Fruit fly (Drosophila melanogaster) ovary, adult (tissue): ENCODE measurements around the gene CG4565.
A peak's percentile ranks its signal among the peaks of the same experiment; 100 is the strongest.

Source experiments
- CG17801 ChIP-seq: fragments of 200-800 bp; optimal IDR thresholded peaks from 2 replicates; lab custom pipeline; 2019; ENCODE audit warnings: missing biosample characterization, mild to moderate bottlenecking, missing genetic modification characterization, moderate library complexity; ENCODE audit not compliant: partially characterized antibody

CG4565 gene

DNA sequence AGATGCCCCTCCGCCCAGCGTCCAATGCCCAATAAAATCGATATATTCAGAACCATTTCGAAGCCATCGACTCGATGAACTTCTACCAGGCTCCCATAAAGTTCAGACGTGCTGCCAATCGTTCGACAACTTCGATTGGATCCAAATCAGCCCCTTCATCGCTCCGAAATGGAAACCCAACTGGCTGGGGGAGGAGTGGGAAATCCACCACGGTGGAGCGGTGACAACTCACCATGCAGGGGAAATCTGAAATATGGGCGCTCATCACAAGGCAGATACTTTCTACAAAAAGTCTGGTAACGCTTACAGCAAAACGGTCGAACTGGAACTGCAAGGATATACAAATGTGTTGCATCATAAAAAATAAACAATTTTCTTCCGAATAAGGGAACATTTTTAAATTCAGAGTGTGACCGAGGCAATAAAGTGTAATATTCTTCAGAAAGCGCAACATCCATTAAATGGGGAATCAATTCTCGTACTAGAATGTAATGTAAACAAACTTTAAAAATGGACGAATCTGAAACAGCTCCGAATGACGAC, at the start of gene CG4565:
TSS of gene CG4565 (plus strand) at position 493 of the 543 bp plus-strand sequence.
- no peak for TF ChIP-seq CG17801 (GFP tag; lab: Kevin White, UChicago)

DNA sequence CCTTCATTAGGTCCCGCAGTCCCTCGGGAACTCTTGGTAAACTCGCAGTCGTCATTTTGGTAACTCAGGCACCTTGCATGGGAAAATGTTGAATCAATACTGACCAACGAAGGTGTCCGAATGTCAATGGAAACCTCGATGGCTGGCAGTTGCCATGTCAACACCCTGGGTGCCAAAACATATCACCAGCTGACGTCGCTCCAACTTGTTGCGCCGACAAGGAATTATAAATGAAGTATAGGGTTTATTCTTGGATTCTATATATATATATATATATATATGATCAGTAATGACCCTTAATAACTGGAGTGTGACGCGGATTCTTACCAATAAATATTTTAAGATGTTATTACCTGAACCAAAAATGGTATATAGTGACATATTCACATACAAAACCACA, 48.7 kb upstream of the CG4565 start, which contains the start of gene CG14692:
TSS of gene CG14692 (minus strand) at position 101 of the 400 bp plus-strand sequence.
- TF ChIP-seq CG17801 (GFP tag; lab: Kevin White, UChicago): no peak

DNA sequence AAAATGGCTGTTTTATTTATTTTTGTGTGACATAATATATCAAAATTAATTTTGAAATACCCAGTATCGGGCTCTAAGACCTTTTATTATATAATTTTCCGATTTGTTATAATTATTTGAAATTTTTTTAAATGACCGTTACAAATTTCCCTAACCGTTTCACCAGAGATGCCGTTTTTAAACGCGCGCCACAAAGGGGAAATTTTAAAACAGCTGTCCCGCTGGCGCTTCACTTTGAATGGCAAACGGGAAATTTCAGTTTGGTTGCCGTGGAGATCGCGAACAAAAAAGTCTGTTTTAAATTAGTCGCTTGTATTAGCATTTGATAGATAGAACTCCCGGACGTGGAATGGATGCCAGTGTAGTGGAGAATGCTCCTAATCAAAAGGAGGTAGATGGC, 37.5 kb upstream of the CG4565 start, which contains the start of the genes CG14693 and TTLL15:
TSS of gene CG14693 (minus strand) at position 16 of the 400 bp plus-strand sequence.
TSS of gene TTLL15 (plus strand) at position 257 of the 400 bp plus-strand sequence.
- TF ChIP-seq CG17801 (GFP tag; lab: Kevin White, UChicago): no peak

DNA sequence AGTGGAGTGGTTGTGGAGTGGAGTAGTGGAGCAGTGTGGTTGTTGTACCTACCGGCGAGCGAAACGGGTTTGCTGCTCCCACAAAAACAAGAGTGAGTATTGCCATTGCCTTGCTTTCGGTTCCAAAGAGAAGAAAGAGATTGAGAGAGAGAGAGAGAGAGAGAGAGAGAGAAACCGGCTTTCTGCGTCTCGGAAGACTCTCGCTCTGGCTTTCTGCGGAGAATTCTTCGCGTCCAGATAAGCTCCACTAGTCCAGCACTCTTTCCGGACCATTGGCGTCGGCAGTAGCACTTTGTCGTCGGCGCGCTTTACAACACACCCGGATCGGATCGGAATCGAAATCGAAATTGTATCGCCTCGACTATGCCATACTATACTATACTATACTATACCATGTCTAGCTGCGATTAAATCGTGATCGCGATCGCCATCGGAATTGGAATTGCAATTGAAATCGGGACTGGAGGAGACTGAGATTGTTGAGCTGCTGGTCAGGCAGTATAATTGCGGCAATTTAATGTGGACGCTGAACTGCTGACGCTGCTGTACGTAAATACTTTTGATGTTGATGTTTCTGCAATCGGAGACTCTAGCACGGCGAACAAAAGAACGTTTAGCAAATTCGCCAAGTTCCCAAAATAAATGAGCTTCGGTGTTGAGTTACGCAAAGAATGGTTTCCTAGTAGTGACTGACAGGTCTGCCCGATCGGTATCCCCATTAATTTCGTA, 25.6 kb upstream of the CG4565 start, which contains the start of gene Cad86C:
TSS of gene Cad86C (plus strand) at position 284 of the 729 bp plus-strand sequence.
- TF ChIP-seq CG17801 (GFP tag; lab: Kevin White, UChicago): peak; percentile 34

DNA sequence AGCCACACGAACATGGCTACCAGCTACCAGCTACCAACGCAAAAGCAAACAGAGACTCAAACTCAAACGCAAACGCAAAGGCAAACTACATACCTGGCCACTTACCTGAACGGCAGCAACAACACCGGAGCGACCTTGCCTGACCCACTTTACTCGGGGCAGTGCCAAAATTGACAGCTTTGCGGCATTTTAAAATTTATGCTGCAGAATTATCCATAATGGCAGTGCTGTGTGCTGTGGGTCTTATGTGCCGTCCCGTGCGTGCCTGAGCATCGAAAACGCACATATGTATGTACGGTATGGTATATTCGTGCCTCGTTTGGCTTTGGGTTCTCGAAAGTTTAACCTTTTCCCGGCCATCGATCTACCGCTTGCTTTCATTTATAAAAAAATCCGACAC, 23.8 kb upstream of the CG4565 start:
- no peak for TF ChIP-seq CG17801 (GFP tag; lab: Kevin White, UChicago)

DNA sequence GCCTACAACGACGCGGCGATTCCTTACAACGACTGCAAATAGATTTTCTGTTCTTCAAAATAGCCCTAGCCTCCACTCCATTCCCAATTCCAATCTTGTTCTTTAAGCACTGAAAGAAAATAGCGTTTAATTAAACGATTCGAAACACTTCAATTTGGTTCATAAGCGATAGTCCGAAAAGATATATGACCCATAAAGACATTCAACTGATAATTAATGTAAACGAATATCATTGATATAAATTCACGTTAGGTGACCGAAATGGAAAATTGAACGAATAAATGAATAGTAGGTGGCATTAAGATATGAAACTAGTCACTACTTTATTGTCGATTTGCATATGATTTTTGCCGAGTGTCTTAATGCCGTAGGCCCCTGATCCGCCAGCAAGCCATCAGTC, 22.8 kb upstream of the CG4565 start:
- TF ChIP-seq CG17801 (GFP tag; lab: Kevin White, UChicago): no peak

DNA sequence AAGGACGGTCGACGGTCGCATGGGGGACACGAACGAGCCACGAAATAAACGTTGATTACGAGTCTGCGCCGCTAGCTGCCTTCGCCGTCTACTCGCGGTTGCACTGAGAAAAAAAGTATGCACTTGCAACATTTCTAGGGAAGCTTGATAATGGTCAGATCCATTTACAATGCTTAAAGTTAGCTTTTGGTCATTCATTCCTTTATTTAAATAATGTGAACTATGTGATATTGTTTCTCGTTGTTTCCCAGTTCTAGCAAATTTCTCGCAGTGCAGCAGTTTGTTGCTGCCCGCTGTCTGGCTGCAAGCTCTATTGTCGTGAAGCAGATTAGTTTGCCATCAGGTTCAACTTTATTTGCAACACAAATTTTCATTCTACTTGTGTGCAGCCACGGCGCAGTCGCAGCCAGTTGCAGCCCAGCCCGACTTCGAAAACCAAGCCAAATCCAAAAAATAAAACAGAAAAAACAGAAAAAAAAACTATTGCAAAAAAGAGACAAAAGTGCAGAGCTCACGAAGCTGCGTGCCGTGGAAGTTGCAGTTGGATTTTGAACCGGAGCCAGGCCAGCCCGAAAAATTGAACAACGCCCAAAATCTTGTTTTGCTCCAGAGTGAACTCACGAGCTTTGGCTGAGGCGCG, 19.9 kb upstream of the CG4565 start:
- no peak for TF ChIP-seq CG17801 (GFP tag; lab: Kevin White, UChicago)

dm6 chr3R:10834893-10835292, 17.6 kb upstream of the CG4565 start:
- TF ChIP-seq CG17801 (GFP tag; lab: Kevin White, UChicago): no peak

DNA sequence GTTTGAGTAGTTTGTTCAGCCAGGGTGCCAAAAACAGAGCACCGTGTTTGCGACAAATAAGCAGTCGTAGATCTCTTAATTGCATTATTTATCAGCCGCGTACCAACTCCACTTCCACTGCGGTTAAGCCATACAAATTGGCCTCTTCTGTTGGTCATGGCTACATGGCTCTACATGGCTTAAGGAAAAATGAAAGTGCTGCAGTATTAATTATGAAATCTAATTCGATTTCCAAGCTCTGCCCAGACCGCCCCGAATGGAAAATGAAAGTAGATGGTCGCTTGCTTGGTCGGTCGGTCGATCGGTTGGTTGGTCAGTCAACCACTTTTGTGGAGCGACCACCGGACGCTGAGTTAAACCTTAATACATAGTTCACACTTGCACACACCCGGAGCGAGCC, 15.6 kb upstream of the CG4565 start:
- TF ChIP-seq CG17801 (GFP tag; lab: Kevin White, UChicago): no peak

- no peak for TF ChIP-seq CG17801 (GFP tag; lab: Kevin White, UChicago)
Observed at dm6 chr3R:10842422-10842821, 10.1 kb upstream of the CG4565 start.

DNA sequence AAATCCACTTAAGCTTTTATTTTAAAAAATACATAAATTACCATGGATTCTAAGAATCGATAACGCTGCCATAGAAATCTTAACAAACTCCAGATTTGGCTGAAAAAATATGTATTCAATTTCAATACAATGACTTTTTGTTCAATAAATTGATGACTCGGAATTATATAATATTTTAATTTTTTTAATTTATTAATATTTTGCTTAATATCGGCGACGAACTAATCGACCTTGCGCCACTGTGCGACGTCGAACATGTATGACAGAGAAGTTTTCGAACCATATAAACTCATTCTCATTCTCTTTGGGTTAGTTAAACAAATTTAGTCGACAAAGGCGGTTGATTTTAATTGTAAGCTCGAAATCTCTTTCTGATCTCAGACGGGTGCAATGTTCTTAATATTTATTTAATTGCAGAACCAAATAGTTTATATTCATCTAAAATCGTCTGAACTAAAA, 3.0 kb upstream of the CG4565 start, which contains the start of gene CG42394:
TSS of gene CG42394 (plus strand) at position 311 of the 459 bp plus-strand sequence.
- peak; percentile 84 for TF ChIP-seq CG17801 (GFP tag; lab: Kevin White, UChicago)

DNA sequence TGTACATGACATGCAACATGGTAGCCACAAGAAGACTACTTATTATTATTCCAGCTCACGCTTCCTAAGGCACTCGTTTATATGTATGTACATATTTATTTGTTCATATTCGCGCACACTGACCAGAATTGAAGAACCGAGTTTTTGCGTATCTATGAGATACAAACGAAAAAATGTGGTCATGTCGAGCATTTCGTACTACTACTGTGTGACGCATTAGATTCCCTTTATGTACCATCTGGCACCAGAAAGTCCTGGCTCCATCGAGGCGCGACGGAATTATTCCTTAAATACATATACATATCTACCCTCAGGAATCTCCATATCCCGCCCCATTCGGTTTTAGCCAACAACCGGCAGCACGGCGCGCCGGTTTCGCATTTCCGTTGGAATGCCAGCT, 1.9 kb upstream of the CG4565 start:
- TF ChIP-seq CG17801 (GFP tag; lab: Kevin White, UChicago): no peak

DNA sequence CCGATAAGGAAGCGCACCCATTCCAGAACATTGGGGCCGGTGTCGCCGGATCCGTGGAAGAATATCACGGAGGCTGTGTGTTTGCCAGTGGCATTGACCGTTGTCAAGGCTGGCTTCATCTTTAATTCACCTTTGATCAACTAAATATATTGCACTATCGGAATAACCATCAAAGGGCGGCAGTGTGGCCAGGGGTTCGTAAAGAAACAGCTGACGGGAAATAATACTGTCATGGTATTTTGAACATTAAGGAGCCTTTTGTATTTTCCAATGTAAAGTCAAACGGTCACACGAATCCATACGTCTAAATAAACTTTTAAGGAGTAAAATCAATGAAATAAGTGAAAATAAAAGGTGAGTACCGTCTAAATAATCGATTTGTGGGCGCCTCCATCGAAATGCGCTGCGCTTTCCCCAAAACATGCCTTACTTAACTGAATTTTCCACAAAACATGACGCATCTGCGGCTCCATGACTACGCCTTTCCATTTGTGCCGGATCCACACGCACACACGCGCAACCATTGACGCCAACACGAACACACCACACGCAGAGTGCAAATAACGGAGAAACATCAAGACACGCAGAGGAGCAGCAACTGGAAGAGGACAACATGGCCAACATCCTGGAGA, 1.8 kb downstream of the CG4565 start, which contains the start of the genes CG6567 and CG4511:
TSS of gene CG6567 (minus strand) at position 209 of the 632 bp plus-strand sequence.
TSS of gene CG4511 (plus strand) at position 259 of the 632 bp plus-strand sequence.
- TF ChIP-seq CG17801 (GFP tag; lab: Kevin White, UChicago): peak; percentile 4

dm6 chr3R:10856618-10857017, 4.1 kb downstream of the CG4565 start, which contains the start of gene CG4570:
CG4570 (plus strand) TSS chr3R:10856807.
- TF ChIP-seq CG17801 (GFP tag; lab: Kevin White, UChicago): no peak
